Worm (Caenorhabditis elegans) whole organism, mixed stage, embryonic: ENCODE results near the gene Y7A5A.9.

ENCODE experiments used
- M03D4.4 ChIP-seq: sonication (generic microtip); optimal IDR thresholded peaks from 2 replicates; lab custom pipeline; 2017; ENCODE audit warnings: mild to moderate bottlenecking, missing genetic modification characterization, missing compliant biosample characterization
- elt-1 ChIP-seq: sonication (generic microtip); optimal IDR thresholded peaks from 2 replicates; lab custom pipeline; 2017; ENCODE audit warnings: missing genetic modification characterization, mild to moderate bottlenecking, missing compliant biosample characterization, antibody characterized with exemption, moderate library complexity, borderline replicate concordance; ENCODE audit not compliant: insufficient read depth
- elt-3 ChIP-seq: fragments of 150-350 bp; optimal IDR thresholded peaks from 2 replicates; lab custom pipeline; 2014; ENCODE audit warnings: missing biosample characterization, missing genetic modification characterization
- lsy-2 ChIP-seq: fragments of 150-350 bp; optimal IDR thresholded peaks from 2 replicates; lab custom pipeline; 2014; ENCODE audit warnings: missing biosample characterization, missing genetic modification characterization
- mab-5 ChIP-seq: fragments of 150-350 bp; optimal IDR thresholded peaks from 2 replicates; lab custom pipeline; 2014; ENCODE audit warnings: missing biosample characterization, missing genetic modification characterization
- mep-1 ChIP-seq: fragments of 150-350 bp; optimal IDR thresholded peaks from 2 replicates; lab custom pipeline; 2017; ENCODE audit warnings: missing biosample characterization, missing genetic modification reagents, missing genetic modification characterization, inconsistent platforms
- nhr-237 ChIP-seq: fragments of 150-350 bp; optimal IDR thresholded peaks from 2 replicates; lab custom pipeline; 2014; ENCODE audit warnings: missing biosample characterization, missing genetic modification characterization
- nhr-28 ChIP-seq: fragments of 150-350 bp; optimal IDR thresholded peaks from 2 replicates; lab custom pipeline; 2014; ENCODE audit warnings: missing biosample characterization, missing genetic modification characterization
- nhr-76 ChIP-seq: sonication (generic microtip); optimal IDR thresholded peaks from 2 replicates; lab custom pipeline; 2017; ENCODE audit warnings: missing biosample characterization, missing genetic modification characterization
- pha-4 ChIP-seq: fragments of 150-350 bp; optimal IDR thresholded peaks from 2 replicates; lab custom pipeline; 2018; ENCODE audit warnings: missing biosample characterization, missing genetic modification reagents, missing genetic modification characterization
- unc-39 ChIP-seq: fragments of 150-350 bp; optimal IDR thresholded peaks from 2 replicates; lab custom pipeline; 2014; ENCODE audit warnings: missing biosample characterization, missing genetic modification characterization

ce11 chrX:15796633-15797032 lies 30.3 kb upstream of the Y7A5A.9 start:
- TF ChIP-seq mep-1 (tag; lab: Kevin White, UChicago) (no peak), pha-4 (tag; lab: Kevin White, UChicago) (no peak), lsy-2 (tag; lab: Kevin White, UChicago) (no peak), mab-5 (tag; lab: Kevin White, UChicago) (no peak), nhr-28 (tag; lab: Kevin White, UChicago) (no peak), nhr-237 (no peak), elt-1 (tag; lab: Kevin White, UChicago) (no peak), elt-3 (tag; lab: Kevin White, UChicago) (no peak), unc-39 (tag; lab: Kevin White, UChicago) (no peak), nhr-76 (no peak), M03D4.4 (tag; lab: Kevin White, UChicago) (no peak)
